Worm (Caenorhabditis elegans): ENCODE results near the gene mrps-34.

mrps-34 gene

DNA sequence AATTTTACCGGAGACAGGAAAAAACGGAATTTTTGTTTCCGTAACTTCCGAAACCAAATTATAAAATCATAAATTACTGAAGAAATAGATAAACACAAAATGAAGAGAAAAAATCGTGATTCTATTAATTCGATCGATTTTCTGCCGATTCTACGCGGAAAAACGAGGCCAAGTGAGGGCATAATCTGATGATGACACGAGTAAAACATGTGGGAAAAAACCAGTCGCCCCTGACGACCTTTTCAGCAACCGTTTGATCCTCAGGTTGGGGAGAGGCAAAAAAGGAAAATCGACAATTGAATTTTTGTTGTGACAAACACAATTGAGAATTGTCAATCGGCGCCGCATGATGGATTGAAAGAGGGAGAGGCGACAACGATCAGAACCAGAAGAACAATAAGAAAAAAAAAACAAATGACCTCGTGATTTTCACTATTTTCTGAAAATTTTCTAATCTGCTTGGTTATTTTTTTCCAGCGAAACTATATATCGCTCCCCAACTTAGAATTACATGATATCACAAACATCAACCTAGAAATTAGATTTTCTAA is 37.2 kb downstream of the mrps-34 start:
- TF ChIP-seq lin-14 (GFP tag; optimal IDR thresholded peaks at IDR 0.05): peak; percentile 25
- peak; percentile 89 for TF ChIP-seq nhr-85 (tag)
- peak in 1 of 2 experiments; percentile 7 for TF ChIP-seq mdl-1 (tag; optimal IDR thresholded peaks at IDR 0.05)
- TF ChIP-seq snu-23 (GFP tag; optimal IDR thresholded peaks at IDR 0.05): peak; percentile 31
- peak in 1 of 2 experiments; percentile 18 for TF ChIP-seq lin-35 (GFP tag; optimal IDR thresholded peaks at IDR 0.05)
- TF ChIP-seq lin-13 (GFP tag; optimal IDR thresholded peaks at IDR 0.05): no peak
- TF ChIP-seq grh-1 (GFP tag; IDR thresholded peaks at IDR 0.05): peak; percentile 12; the same call in 1 of the 2 replicates
- no peak for TF ChIP-seq efl-3 (GFP tag; optimal IDR thresholded peaks at IDR 0.05)
- TF ChIP-seq ztf-4 (tag; optimal IDR thresholded peaks at IDR 0.05): peak; percentile 10
- TF ChIP-seq efl-1 (optimal IDR thresholded peaks at IDR 0.05): no peak
- peak in 1 of 2 experiments; percentile 76 for TF ChIP-seq efl-1 (GFP tag; optimal IDR thresholded peaks at IDR 0.05 in 1 of 2)
- TF ChIP-seq aha-1 (tag; optimal IDR thresholded peaks at IDR 0.05): no peak
- peak; percentile 45 for TF ChIP-seq blmp-1 (tag; optimal IDR thresholded peaks at IDR 0.05)

- TF ChIP-seq ceh-82 (tag; optimal IDR thresholded peaks at IDR 0.05) (peak; percentile 5 to 70 (median 33)), lir-3 (tag; optimal IDR thresholded peaks at IDR 0.05; ENCODE audit: poor library complexity) (no peak), pax-3 (tag; optimal IDR thresholded peaks at IDR 0.05) (no peak), nhr-77 (tag; optimal IDR thresholded peaks at IDR 0.05) (peak; percentile 56), sox-4 (tag; optimal IDR thresholded peaks at IDR 0.05) (no peak), pqm-1 (tag; optimal IDR thresholded peaks at IDR 0.05) (no peak), nhr-76 (tag; optimal IDR thresholded peaks at IDR 0.05) (no peak), C04F5.9 (tag; optimal IDR thresholded peaks at IDR 0.05) (no peak), nhr-84 (tag; optimal IDR thresholded peaks at IDR 0.05) (no peak), sup-37 (GFP tag; optimal IDR thresholded peaks at IDR 0.05) (no peak), lin-35 (GFP tag; optimal IDR thresholded peaks at IDR 0.05) (peak in 1 of 2 experiments; percentile 51), isw-1 (GFP tag; IDR thresholded peaks at IDR 0.05) (peak; percentile 21; the same call in 1 of the 2 replicates), ztf-11 (tag; optimal IDR thresholded peaks at IDR 0.05) (no peak), ama-1 (optimal IDR thresholded peaks at IDR 0.05) (no peak), dsc-1 (tag; optimal IDR thresholded peaks at IDR 0.05) (peak; percentile 63), nhr-237 (tag; optimal IDR thresholded peaks at IDR 0.05) (peak; percentile 29), elt-2 (tag; optimal IDR thresholded peaks at IDR 0.05) (no peak), unc-86 (tag; optimal IDR thresholded peaks at IDR 0.05) (peak; percentile 8), aly-2 (tag; optimal IDR thresholded peaks at IDR 0.05) (peak; percentile 32), ces-1 (GFP tag; optimal IDR thresholded peaks at IDR 0.05) (no peak), snu-23 (GFP tag; optimal IDR thresholded peaks at IDR 0.05) (peak; percentile 50), aha-1 (tag; optimal IDR thresholded peaks at IDR 0.05) (no peak), nhr-19 (GFP tag; conservative IDR thresholded peaks at IDR 0.05) (no peak), fkh-8 (tag; optimal IDR thresholded peaks at IDR 0.05) (peak; percentile 88), F16B12.6 (tag; optimal IDR thresholded peaks at IDR 0.05) (no peak), tlp-1 (tag; optimal IDR thresholded peaks at IDR 0.05) (no peak), jun-1 (tag; optimal IDR thresholded peaks at IDR 0.05) (no peak), tbx-2 (tag; optimal IDR thresholded peaks at IDR 0.05) (peak; percentile 50), lsy-2 (tag; optimal IDR thresholded peaks at IDR 0.05) (peak in 1 of 2 experiments; percentile 83), xbp-1 (tag; optimal IDR thresholded peaks at IDR 0.05) (peak; percentile 45), blmp-1 (tag; optimal IDR thresholded peaks at IDR 0.05) (no peak), nhr-47 (tag; optimal IDR thresholded peaks at IDR 0.05) (peak; percentile 60), ceh-90 (tag; optimal IDR thresholded peaks at IDR 0.05) (no peak), hlh-17 (GFP tag; optimal IDR thresholded peaks at IDR 0.05; ENCODE audit: borderline replicate concordance) (no peak), sptf-1 (tag; optimal IDR thresholded peaks at IDR 0.05) (no peak), skn-1 (tag; optimal IDR thresholded peaks at IDR 0.05) (peak; percentile 74), ceh-88 (GFP tag; IDR thresholded peaks at IDR 0.05) (no peak), Y116A8C.19 (tag; optimal IDR thresholded peaks at IDR 0.05; ENCODE audit: borderline replicate concordance) (no peak), dpl-1 (GFP tag; optimal IDR thresholded peaks at IDR 0.05) (peak; percentile 14 to 28 (median 24)), hlh-4 (tag; optimal IDR thresholded peaks at IDR 0.05) (no peak), ceh-8 (GFP tag; optimal IDR thresholded peaks at IDR 0.05) (no peak), ceh-63 (GFP tag; optimal IDR thresholded peaks at IDR 0.05) (no peak), nhr-12 (tag; optimal IDR thresholded peaks at IDR 0.05) (no peak)
These were observed 37.9 kb downstream of the mrps-34 start for ce11 chrIII:4504358-4504757.

Measured in whole organism, L1 larva.